Worm (Caenorhabditis elegans): ENCODE measurements around the gene sprp-4.

DNA sequence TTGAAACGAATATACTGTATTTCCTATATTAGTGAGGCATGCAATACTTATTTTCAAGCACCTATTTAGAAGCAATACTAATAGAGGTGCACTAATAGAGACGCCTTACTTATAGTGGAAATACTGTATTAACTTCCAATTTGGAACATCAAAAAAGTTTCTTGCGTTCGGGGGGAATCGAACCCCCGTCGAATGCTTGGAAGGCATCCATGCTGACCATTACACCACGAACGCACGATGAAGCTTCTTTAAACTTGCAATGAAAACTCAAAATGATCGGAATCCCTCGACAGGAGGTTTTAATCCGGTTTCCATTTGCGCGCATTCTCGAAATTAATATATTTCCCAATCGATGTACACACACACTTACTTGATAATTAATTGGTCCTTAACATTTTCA is 15.2 kb downstream of the sprp-4 start:
- TF ChIP-seq F13C5.2 (tag; optimal IDR thresholded peaks at IDR 0.05) (no peak), pes-1 (GFP tag; IDR thresholded peaks at IDR 0.05) (no peak), hmg-4 (GFP tag; optimal IDR thresholded peaks at IDR 0.05) (no peak), ama-1 (optimal IDR thresholded peaks at IDR 0.05) (no peak), scrt-1 (GFP tag; IDR thresholded peaks at IDR 0.05) (no peak)
